Worm (Caenorhabditis elegans) whole organism, L3 larva: Measurements from ENCODE around the gene bath-30.

Experiments used
- jun-1 ChIP-seq: fragments of 150-350 bp; optimal IDR thresholded peaks from 2 replicates; lab custom pipeline; 2014; ENCODE audit warnings: missing biosample characterization, missing genetic modification reagents, missing genetic modification characterization
- pha-4 ChIP-seq: fragments of 150-350 bp; optimal IDR thresholded peaks from 2 replicates; lab custom pipeline; 2014; ENCODE audit warnings: missing biosample characterization, missing genetic modification reagents, missing genetic modification characterization
- sea-2 ChIP-seq: fragments of 150-350 bp; sonication (generic microtip); optimal IDR thresholded peaks from 4 replicates; lab custom pipeline; 2014; ENCODE audit warnings: missing biosample characterization, missing genetic modification reagents, missing genetic modification characterization
- unc-39 ChIP-seq: sonication (generic microtip); optimal IDR thresholded peaks from 4 replicates; lab custom pipeline; 2017; ENCODE audit warnings: missing biosample characterization, missing genetic modification characterization
- zag-1 ChIP-seq: fragments of 150-350 bp; optimal IDR thresholded peaks from 2 replicates; lab custom pipeline; 2014; ENCODE audit warnings: missing biosample characterization, missing genetic modification characterization
- ztf-11 ChIP-seq: fragments of 150-350 bp; optimal IDR thresholded peaks from 2 replicates; lab custom pipeline; 2014; ENCODE audit warnings: missing biosample characterization, missing genetic modification characterization

- no peak for TF ChIP-seq ztf-11 (tag; lab: Kevin White, UChicago)
- no peak for TF ChIP-seq zag-1 (tag; lab: Kevin White, UChicago)
- TF ChIP-seq jun-1 (tag; lab: Kevin White, UChicago), result no peak
- no peak for TF ChIP-seq unc-39 (tag; lab: Kevin White, UChicago)
- TF ChIP-seq pha-4 (tag; lab: Kevin White, UChicago), result no peak
- no peak for TF ChIP-seq sea-2 (GFP tag; lab: Kevin White, UChicago)
Measured at ce11 chrII:3383116-3383515, 36.9 kb upstream of the bath-30 start.
